Fruit fly (Drosophila melanogaster) S2 (cell line): ENCODE measurements around the gene CG2278.

ENCODE experiments used
- CG8478 ChIP-seq: fragments of >200 bp; optimal IDR thresholded peaks from 2 replicates; lab custom pipeline; 2018
- CTCF ChIP-seq, 2 experiments: fragments of >200 bp; optimal IDR thresholded peaks; 2 replicates each; lab custom pipeline; 2018

DNA sequence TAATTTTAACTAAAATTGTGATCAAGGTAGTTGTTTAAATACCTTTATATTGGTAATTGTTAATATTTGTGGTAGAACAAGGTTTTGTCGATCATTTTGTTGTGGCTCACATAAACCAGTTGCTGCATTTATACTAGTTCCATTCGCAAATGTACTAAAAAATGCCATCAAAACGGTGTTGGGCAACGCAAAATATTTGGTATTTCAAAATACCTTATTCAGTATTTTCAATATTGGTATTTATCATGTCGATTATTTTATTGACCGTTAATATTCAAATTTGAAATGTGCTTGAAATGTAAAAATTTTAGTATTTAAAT lies 6.9 kb upstream of the CG2278 start, which contains the start of gene slpr:
- TF ChIP-seq CG8478 (lab: Kevin White, UChicago), result no peak
- no peak for TF ChIP-seq CTCF (optimal IDR thresholded peaks at IDR 0.05; lab: Kevin White, UChicago)
